Fruit fly (Drosophila melanogaster) Kc167 (cell line): Measurements from ENCODE around the gene Past1.

Experiments used
- h ChIP-seq: fragments of >200 bp; optimal IDR thresholded peaks from 3 replicates; lab custom pipeline; 2018; ENCODE audit warnings: missing external identifiers
- insv ChIP-seq: fragments of >200 bp; optimal IDR thresholded peaks from 3 replicates; lab custom pipeline; 2018; ENCODE audit warnings: missing external identifiers
- ttk ChIP-seq: sonication (Bioruptor generic); optimal IDR thresholded peaks from 2 replicates; lab custom pipeline; 2017; ENCODE audit warnings: missing external identifiers

DNA sequence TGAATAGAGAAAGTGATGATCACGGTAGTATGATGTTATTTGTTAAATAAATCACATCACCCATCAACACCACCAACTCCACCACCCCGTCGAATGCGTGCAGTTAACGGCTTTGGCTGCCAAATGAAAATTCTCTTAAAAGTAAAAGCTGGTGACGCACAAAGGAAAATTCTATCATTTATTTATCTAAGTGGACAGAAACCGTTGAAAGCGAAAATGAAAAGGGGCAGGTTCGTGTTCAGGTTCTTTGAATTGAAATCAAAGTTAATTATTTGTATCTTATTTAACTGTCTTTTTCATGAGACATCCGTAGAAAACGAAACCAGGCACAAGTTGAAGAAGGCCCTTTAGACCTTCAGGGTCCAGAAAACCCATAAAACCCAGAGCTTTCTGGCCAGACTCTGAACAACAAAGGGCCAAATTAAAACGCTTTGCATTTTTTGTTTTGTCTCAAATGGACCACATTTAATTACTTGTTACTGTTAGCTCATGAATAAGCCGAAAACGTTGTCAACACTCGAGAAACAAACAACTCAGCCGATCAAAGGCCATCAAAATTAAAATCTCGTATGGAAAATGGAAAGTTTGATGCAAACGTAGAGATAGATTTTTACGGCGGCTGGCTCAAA is 30.8 kb upstream of the Past1 start:
- TF ChIP-seq insv (lab: Kevin White, UChicago) (no peak), h (lab: Kevin White, UChicago) (no peak), ttk (lab: Kevin White, UChicago) (no peak)
